Worm (Caenorhabditis elegans) whole organism, midembryonic: ENCODE data around the gene srg-17.

ENCODE experiments used
- T22C8.4 ChIP-seq: fragments of 200-800 bp; sonication (Bioruptor generic); IDR thresholded peaks from 2 replicates; pipeline ENCODE4 v1.3.6; 2022; ENCODE audit warnings: missing genetic modification characterization, missing compliant biosample characterization
- flt-1 ChIP-seq: fragments of 200-800 bp; sonication (Bioruptor generic); IDR thresholded peaks from 2 replicates; pipeline ENCODE4 v1.3.6; 2022; ENCODE audit warnings: missing genetic modification characterization, missing compliant biosample characterization
- klf-2 ChIP-seq: fragments of 200-800 bp; sonication (Bioruptor generic); conservative IDR thresholded peaks from 2 replicates; pipeline ENCODE4 v1.3.6; 2022; ENCODE audit warnings: missing genetic modification reagents, missing genetic modification characterization, missing compliant biosample characterization
- med-1 ChIP-seq: sonication (generic microtip); optimal IDR thresholded peaks from 2 replicates; lab custom pipeline; 2017; ENCODE audit warnings: missing genetic modification characterization, mild to moderate bottlenecking, missing compliant biosample characterization, antibody characterized with exemption, missing genetic modification reagents; ENCODE audit not compliant: insufficient read depth
- ref-1 ChIP-seq: fragments of 200-800 bp; sonication (Bioruptor generic); conservative IDR thresholded peaks from 2 replicates; pipeline ENCODE4 v1.3.6; 2022; ENCODE audit warnings: missing genetic modification reagents, missing genetic modification characterization, missing compliant biosample characterization
- ztf-29 ChIP-seq: fragments of 200-800 bp; sonication (Bioruptor generic); IDR thresholded peaks from 2 replicates; pipeline ENCODE4 v1.3.6; 2022; ENCODE audit warnings: missing genetic modification reagents, missing genetic modification characterization, missing compliant biosample characterization

DNA sequence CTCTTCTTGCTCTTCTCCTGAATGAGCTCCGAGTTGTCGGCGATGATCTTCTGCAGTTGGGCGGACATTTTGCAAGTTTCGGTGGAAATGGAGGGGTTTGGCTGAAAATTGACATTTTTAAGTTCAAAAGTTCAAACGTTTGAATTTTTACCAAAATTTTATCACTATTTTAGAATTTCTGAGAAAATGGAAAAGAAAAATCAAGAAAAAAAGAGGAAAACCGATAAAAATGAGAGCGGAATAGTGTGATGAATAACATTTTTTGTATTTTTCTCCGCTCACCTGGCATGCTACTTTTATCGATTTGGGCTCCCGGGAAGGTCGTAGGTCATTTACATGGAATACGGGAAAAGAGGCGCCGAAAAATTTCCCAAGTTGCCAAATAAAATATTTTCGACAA lies 11.6 kb downstream of the srg-17 start, which contains the start of gene F15A4.10:
- TF ChIP-seq ref-1 (GFP tag; lab: Robert Waterston, UW) (no peak), T22C8.4 (GFP tag; lab: Robert Waterston, UW) (no peak), ztf-29 (no peak), klf-2 (no peak), flt-1 (GFP tag; lab: Robert Waterston, UW) (no peak), med-1 (GFP tag; lab: Kevin White, UChicago) (no peak)
